Worm (Caenorhabditis elegans) whole organism, L3 larva: Measurements from ENCODE around the gene rpl-37.

Experiments used
- R02D3.7 ChIP-seq: fragments of 150-350 bp; optimal IDR thresholded peaks from 2 replicates; lab custom pipeline; 2014; ENCODE audit warnings: missing biosample characterization, missing genetic modification characterization
- ZK546.5 ChIP-seq: sonication (generic microtip); optimal IDR thresholded peaks from 2 replicates; lab custom pipeline; 2017; ENCODE audit warnings: missing biosample characterization, missing genetic modification characterization
- aly-2 ChIP-seq: fragments of 150-350 bp; optimal IDR thresholded peaks from 2 replicates; lab custom pipeline; 2014; ENCODE audit warnings: missing biosample characterization, missing genetic modification characterization
- ama-1 ChIP-seq: fragments of 150-350 bp; optimal IDR thresholded peaks from 2 replicates; lab custom pipeline; 2018
- ceh-28 ChIP-seq: fragments of 150-350 bp; optimal IDR thresholded peaks from 2 replicates; lab custom pipeline; 2014; ENCODE audit warnings: missing biosample characterization, missing genetic modification reagents, missing genetic modification characterization
- ceh-82 ChIP-seq: fragments of 150-350 bp; optimal IDR thresholded peaks from 2 replicates; lab custom pipeline; 2014; ENCODE audit warnings: missing biosample characterization, missing genetic modification characterization
- ceh-9 ChIP-seq: sonication (generic microtip); optimal IDR thresholded peaks from 2 replicates; lab custom pipeline; 2018; ENCODE audit warnings: missing biosample characterization, missing genetic modification characterization
- daf-12 ChIP-seq: fragments of 150-350 bp; optimal IDR thresholded peaks from 2 replicates; lab custom pipeline; 2014; ENCODE audit warnings: missing biosample characterization, missing genetic modification reagents, missing genetic modification characterization
- egl-27 ChIP-seq: sonication (generic microtip); optimal IDR thresholded peaks from 4 replicates; lab custom pipeline; 2017; ENCODE audit warnings: missing biosample characterization, missing genetic modification reagents, missing genetic modification characterization
- egl-5 ChIP-seq: fragments of 150-350 bp; optimal IDR thresholded peaks from 2 replicates; lab custom pipeline; 2017; ENCODE audit warnings: missing biosample characterization, missing genetic modification reagents, missing genetic modification characterization, inconsistent platforms
- elt-2 ChIP-seq: sonication (generic microtip); optimal IDR thresholded peaks from 2 replicates; lab custom pipeline; 2016; ENCODE audit warnings: missing genetic modification reagents, mild to moderate bottlenecking, missing genetic modification characterization, missing compliant biosample characterization
- elt-3 ChIP-seq, 3 experiments: fragments of 150-350 bp in 1 of 3; sonication (generic microtip) in 2 of 3; optimal IDR thresholded peaks; 2 replicates in 2 of 3; 4 replicates in 1 of 3; lab custom pipeline; 2014 to 2017; ENCODE audit warnings: missing biosample characterization in 3 of 3, missing genetic modification characterization in 3 of 3
- eor-1 ChIP-seq, 2 experiments: fragments of 150-350 bp; optimal IDR thresholded peaks; 2 replicates each; lab custom pipeline; 2014 to 2018; ENCODE audit warnings: missing biosample characterization in 2 of 2, missing genetic modification characterization in 2 of 2
- fkh-2 ChIP-seq: fragments of 150-350 bp; optimal IDR thresholded peaks from 2 replicates; lab custom pipeline; 2014; ENCODE audit warnings: missing biosample characterization, missing genetic modification reagents, missing genetic modification characterization
- hmg-11 ChIP-seq: sonication (generic microtip); optimal IDR thresholded peaks from 2 replicates; lab custom pipeline; 2016; ENCODE audit warnings: missing genetic modification characterization, missing compliant biosample characterization
- jun-1 ChIP-seq: fragments of 150-350 bp; optimal IDR thresholded peaks from 2 replicates; lab custom pipeline; 2014; ENCODE audit warnings: missing biosample characterization, missing genetic modification reagents, missing genetic modification characterization
- lin-15B ChIP-seq: fragments of 150-350 bp; optimal IDR thresholded peaks from 2 replicates; lab custom pipeline; 2014; ENCODE audit warnings: missing biosample characterization, missing genetic modification characterization
- lin-39 ChIP-seq: fragments of 150-350 bp; optimal IDR thresholded peaks from 2 replicates; lab custom pipeline; 2018; ENCODE audit warnings: missing biosample characterization, missing genetic modification reagents, missing genetic modification characterization
- lsy-12 ChIP-seq: sonication (generic microtip); optimal IDR thresholded peaks from 2 replicates; lab custom pipeline; 2016; ENCODE audit warnings: mild to moderate bottlenecking, missing genetic modification characterization, missing compliant biosample characterization
- mdl-1 ChIP-seq: fragments of 150-350 bp; optimal IDR thresholded peaks from 2 replicates; lab custom pipeline; 2014; ENCODE audit warnings: missing biosample characterization, missing genetic modification characterization
- mml-1 ChIP-seq: fragments of 150-350 bp; sonication (generic microtip); optimal IDR thresholded peaks from 3 replicates; lab custom pipeline; 2014; ENCODE audit warnings: missing biosample characterization, missing genetic modification characterization
- nfya-1 ChIP-seq: sonication (generic microtip); optimal IDR thresholded peaks from 2 replicates; lab custom pipeline; 2017; ENCODE audit warnings: missing genetic modification characterization, mild to moderate bottlenecking, missing compliant biosample characterization, antibody characterized with exemption, moderate library complexity; ENCODE audit not compliant: insufficient read depth
- nhr-12 ChIP-seq: fragments of 150-350 bp; optimal IDR thresholded peaks from 2 replicates; lab custom pipeline; 2014; ENCODE audit warnings: missing biosample characterization, missing genetic modification characterization
- nhr-23 ChIP-seq: fragments of 150-350 bp; optimal IDR thresholded peaks from 2 replicates; lab custom pipeline; 2014; ENCODE audit warnings: missing biosample characterization, missing genetic modification reagents, missing genetic modification characterization
- nhr-237 ChIP-seq: fragments of 150-350 bp; optimal IDR thresholded peaks from 2 replicates; lab custom pipeline; 2014; ENCODE audit warnings: missing biosample characterization, missing genetic modification characterization
- nhr-25 ChIP-seq: sonication (generic microtip); optimal IDR thresholded peaks from 2 replicates; lab custom pipeline; 2017; ENCODE audit warnings: missing biosample characterization, missing genetic modification characterization
- nhr-28 ChIP-seq: fragments of 150-350 bp; optimal IDR thresholded peaks from 2 replicates; lab custom pipeline; 2014; ENCODE audit warnings: missing biosample characterization, missing genetic modification characterization
- nhr-43 ChIP-seq: sonication (generic microtip); optimal IDR thresholded peaks from 2 replicates; lab custom pipeline; 2016; ENCODE audit warnings: mild to moderate bottlenecking, missing genetic modification characterization, missing compliant biosample characterization; ENCODE audit not compliant: poor library complexity, severe bottlenecking
- nhr-67 ChIP-seq: fragments of 150-350 bp; optimal IDR thresholded peaks from 2 replicates; lab custom pipeline; 2014; ENCODE audit warnings: missing biosample characterization, missing genetic modification characterization
- nhr-77 ChIP-seq: fragments of 150-350 bp; optimal IDR thresholded peaks from 2 replicates; lab custom pipeline; 2014; ENCODE audit warnings: missing biosample characterization, missing genetic modification characterization
- pha-4 ChIP-seq: fragments of 150-350 bp; optimal IDR thresholded peaks from 2 replicates; lab custom pipeline; 2014; ENCODE audit warnings: missing biosample characterization, missing genetic modification reagents, missing genetic modification characterization
- sea-2 ChIP-seq: fragments of 150-350 bp; sonication (generic microtip); optimal IDR thresholded peaks from 4 replicates; lab custom pipeline; 2014; ENCODE audit warnings: missing biosample characterization, missing genetic modification reagents, missing genetic modification characterization
- tbx-2 ChIP-seq: sonication (generic microtip); optimal IDR thresholded peaks from 2 replicates; lab custom pipeline; 2016; ENCODE audit warnings: mild to moderate bottlenecking, missing genetic modification characterization, missing compliant biosample characterization
- unc-39 ChIP-seq: sonication (generic microtip); optimal IDR thresholded peaks from 4 replicates; lab custom pipeline; 2017; ENCODE audit warnings: missing biosample characterization, missing genetic modification characterization
- unc-62 ChIP-seq: fragments of 150-350 bp; sonication (generic microtip); optimal IDR thresholded peaks from 4 replicates; lab custom pipeline; 2014; ENCODE audit warnings: missing biosample characterization, missing genetic modification reagents, missing genetic modification characterization
- ztf-11 ChIP-seq: fragments of 150-350 bp; optimal IDR thresholded peaks from 2 replicates; lab custom pipeline; 2014; ENCODE audit warnings: missing biosample characterization, missing genetic modification characterization

rpl-37 gene

DNA sequence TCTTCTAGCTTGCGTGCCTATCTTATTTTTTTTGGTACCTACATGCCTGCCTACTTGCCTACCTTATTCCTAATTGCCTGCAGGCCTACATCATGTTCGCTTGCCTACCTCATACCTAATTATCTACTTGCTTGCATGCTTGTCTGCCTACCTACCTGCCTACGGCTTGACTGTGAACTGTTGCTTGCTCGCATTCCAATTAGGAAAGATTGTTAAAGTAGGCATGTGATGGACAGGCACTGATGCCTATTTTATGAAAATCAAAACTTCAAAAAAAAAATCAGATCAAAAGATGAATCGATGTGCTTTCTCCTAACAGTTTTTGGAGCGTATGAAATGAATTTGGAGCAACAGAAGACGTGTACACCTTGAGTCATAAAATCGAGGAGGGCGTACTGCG lies 21.9 kb downstream of the rpl-37 start:
- TF ChIP-seq egl-27 (tag; lab: Kevin White, UChicago) (no peak), elt-3 (tag; optimal IDR thresholded peaks at IDR 0.05; lab: Kevin White, UChicago) (no peak), hmg-11 (tag; lab: Kevin White, UChicago) (no peak), nhr-43 (tag; lab: Kevin White, UChicago) (no peak), nhr-67 (tag; lab: Kevin White, UChicago) (no peak), ztf-11 (no peak), ceh-9 (no peak), daf-12 (tag; lab: Kevin White, UChicago) (no peak), lsy-12 (tag; lab: Kevin White, UChicago) (no peak), ama-1 (lab: Kevin White, UChicago) (no peak), fkh-2 (tag; lab: Kevin White, UChicago) (no peak), R02D3.7 (tag; lab: Kevin White, UChicago) (no peak), mml-1 (tag; lab: Kevin White, UChicago) (no peak), elt-2 (tag; lab: Kevin White, UChicago) (no peak), egl-5 (tag; lab: Kevin White, UChicago) (no peak), ceh-82 (tag; lab: Kevin White, UChicago) (no peak), unc-62 (no peak), aly-2 (no peak), jun-1 (no peak)
- TF ChIP-seq, all 47 proteins: peak for 0

DNA sequence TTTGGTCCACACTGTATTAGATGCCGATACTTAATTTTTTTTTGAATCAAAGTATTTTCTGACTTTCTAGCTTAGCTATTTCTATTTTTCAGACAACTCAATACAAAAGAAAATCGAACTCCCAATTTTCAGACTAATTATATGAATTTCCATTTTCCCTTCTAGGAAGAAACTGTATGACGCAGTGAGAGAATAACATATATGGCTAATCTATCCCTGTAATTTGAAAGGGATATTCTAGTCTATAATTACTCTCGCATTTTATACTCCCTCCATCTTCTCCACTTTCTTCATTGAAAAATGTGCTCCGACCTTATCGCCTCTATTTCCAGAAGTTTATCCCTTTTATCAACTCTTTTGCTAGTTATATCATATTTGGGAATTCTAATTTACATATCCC lies 24.9 kb downstream of the rpl-37 start, which contains the start of gene C54C6.4:
Gene C54C6.4 (plus strand): TSS at position 301 of the 400 bp plus-strand sequence.
- TF ChIP-seq nhr-28 (tag; lab: Kevin White, UChicago) (no peak), ZK546.5 (tag; lab: Kevin White, UChicago) (no peak), nhr-77 (no peak), fkh-2 (tag; lab: Kevin White, UChicago) (no peak), egl-27 (tag; lab: Kevin White, UChicago) (no peak), pha-4 (tag; lab: Kevin White, UChicago) (no peak), ztf-11 (no peak), nhr-237 (tag; lab: Kevin White, UChicago) (no peak), elt-2 (tag; lab: Kevin White, UChicago) (no peak), nhr-23 (tag; lab: Kevin White, UChicago) (no peak), unc-39 (tag; lab: Kevin White, UChicago) (no peak), ama-1 (lab: Kevin White, UChicago) (no peak), aly-2 (no peak)

ce11 chrIII:3560235-3560634 lies 31.8 kb downstream of the rpl-37 start:
- TF ChIP-seq nhr-77 (no peak), egl-5 (tag; lab: Kevin White, UChicago) (no peak), fkh-2 (tag; lab: Kevin White, UChicago) (peak; percentile 60), nfya-1 (peak; percentile 28), tbx-2 (tag; lab: Kevin White, UChicago) (peak; percentile 41), lin-39 (peak; percentile 21), pha-4 (tag; lab: Kevin White, UChicago) (no peak)

DNA sequence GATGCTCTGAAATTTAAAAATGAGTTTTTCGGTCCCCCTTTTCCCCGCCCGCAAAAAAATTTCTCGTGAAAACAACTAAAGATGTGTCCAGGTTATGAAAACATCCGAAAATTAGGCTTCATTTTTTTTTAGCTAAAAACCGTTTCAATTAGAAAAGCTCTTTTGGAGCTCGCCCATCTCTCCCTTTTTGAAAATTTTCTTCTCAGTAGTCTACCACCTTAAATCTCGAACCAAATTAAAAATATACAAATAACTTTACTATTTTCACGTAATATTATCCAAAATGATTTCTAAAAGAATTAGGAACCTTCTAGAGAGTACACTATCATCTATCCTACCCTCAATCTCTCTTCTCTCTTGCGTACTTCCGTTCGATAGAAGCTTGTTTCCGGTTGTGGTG lies 33.8 kb downstream of the rpl-37 start:
- TF ChIP-seq nhr-237 (tag; lab: Kevin White, UChicago) (no peak), ceh-28 (no peak), mdl-1 (tag; lab: Kevin White, UChicago) (no peak), nhr-67 (tag; lab: Kevin White, UChicago) (no peak), nhr-12 (tag; lab: Kevin White, UChicago) (no peak), nhr-25 (no peak), pha-4 (tag; lab: Kevin White, UChicago) (no peak), lin-15B (tag; lab: Kevin White, UChicago) (no peak), sea-2 (no peak), elt-3 (tag; optimal IDR thresholded peaks at IDR 0.05; lab: Kevin White, UChicago) (no peak), lsy-12 (tag; lab: Kevin White, UChicago) (no peak), eor-1 (tag; optimal IDR thresholded peaks at IDR 0.05; lab: Kevin White, UChicago) (no peak), unc-62 (no peak), aly-2 (no peak), ceh-9 (no peak)
